Worm (Caenorhabditis elegans): Measurements from ENCODE around the gene ttr-16.
A peak's percentile ranks its signal among the peaks of the same experiment; 100 is the strongest.

The ttr-16 gene

ce11 chrIV:11051963-11052362, 12.0 kb downstream of the ttr-16 start:
- TF ChIP-seq nhr-12 (tag; optimal IDR thresholded peaks at IDR 0.05) (no peak), tbx-8 (GFP tag; optimal IDR thresholded peaks at IDR 0.05) (no peak), unc-120 (tag; optimal IDR thresholded peaks at IDR 0.05; ENCODE audit: poor library complexity, severe bottlenecking) (no peak), elt-3 (tag; optimal IDR thresholded peaks at IDR 0.05) (no peak), sem-2 (GFP tag; optimal IDR thresholded peaks at IDR 0.05) (no peak), M03D4.4 (tag; optimal IDR thresholded peaks at IDR 0.05) (no peak), nhr-76 (tag; optimal IDR thresholded peaks at IDR 0.05) (no peak), mab-5 (tag; optimal IDR thresholded peaks at IDR 0.05) (no peak), lin-32 (GFP tag; optimal IDR thresholded peaks at IDR 0.05) (no peak), unc-62 (GFP tag; optimal IDR thresholded peaks at IDR 0.05) (no peak), flh-1 (GFP tag; optimal IDR thresholded peaks at IDR 0.05) (no peak), pha-4 (tag; optimal IDR thresholded peaks at IDR 0.05) (no peak), unc-39 (tag; optimal IDR thresholded peaks at IDR 0.05) (no peak), cnd-1 (tag; optimal IDR thresholded peaks at IDR 0.05) (no peak), ceh-83 (GFP tag; optimal IDR thresholded peaks at IDR 0.05) (no peak), ztf-11 (tag; optimal IDR thresholded peaks at IDR 0.05) (no peak), drap-1 (GFP tag; optimal IDR thresholded peaks at IDR 0.05) (no peak)

ce11 chrIV:11049806-11050205, 14.1 kb downstream of the ttr-16 start, which contains the start of gene F36H1.3:
Gene F36H1.3, plus strand, starts transcription at chrIV:11050128.
- no peak for TF ChIP-seq mep-1 (tag; optimal IDR thresholded peaks at IDR 0.05)
- no peak for TF ChIP-seq elt-1 (tag; optimal IDR thresholded peaks at IDR 0.05; ENCODE audit: borderline replicate concordance, insufficient read depth)
- TF ChIP-seq unc-39 (tag; optimal IDR thresholded peaks at IDR 0.05), result no peak
- no peak for TF ChIP-seq nhr-237 (tag; optimal IDR thresholded peaks at IDR 0.05)

- TF ChIP-seq pha-4 (tag; optimal IDR thresholded peaks at IDR 0.05), result no peak
- peak; percentile 79 for TF ChIP-seq ces-1 (GFP tag; optimal IDR thresholded peaks at IDR 0.05)
- no peak for TF ChIP-seq unc-120 (tag; optimal IDR thresholded peaks at IDR 0.05; ENCODE audit: poor library complexity, severe bottlenecking)
- TF ChIP-seq flh-1 (GFP tag; optimal IDR thresholded peaks at IDR 0.05), result no peak
- TF ChIP-seq cnd-1 (tag; optimal IDR thresholded peaks at IDR 0.05), result peak; percentile 18
- TF ChIP-seq ztf-11 (tag; optimal IDR thresholded peaks at IDR 0.05), result no peak
- no peak for TF ChIP-seq M03D4.4 (tag; optimal IDR thresholded peaks at IDR 0.05)
- no peak for TF ChIP-seq bed-3 (GFP tag; optimal IDR thresholded peaks at IDR 0.05)
- no peak for TF ChIP-seq snpc-4 (tag; optimal IDR thresholded peaks at IDR 0.05)
- no peak for TF ChIP-seq tbx-8 (GFP tag; optimal IDR thresholded peaks at IDR 0.05)
- no peak for TF ChIP-seq lsy-2 (tag; optimal IDR thresholded peaks at IDR 0.05)
Measured at ce11 chrIV:11048871-11049270, 15.1 kb downstream of the ttr-16 start, which contains the start of gene F36H1.11. Gene F36H1.11, plus strand, starts transcription at chrIV:11049171.

ce11 chrIV:11044377-11044776, 19.6 kb downstream of the ttr-16 start:
- TF ChIP-seq unc-120 (tag; optimal IDR thresholded peaks at IDR 0.05; ENCODE audit: poor library complexity, severe bottlenecking), result no peak
- TF ChIP-seq ceh-83 (GFP tag; optimal IDR thresholded peaks at IDR 0.05), result no peak
- TF ChIP-seq lin-32 (GFP tag; optimal IDR thresholded peaks at IDR 0.05), result no peak
- TF ChIP-seq lsy-2 (tag; optimal IDR thresholded peaks at IDR 0.05), result no peak
- TF ChIP-seq pha-4 (tag; optimal IDR thresholded peaks at IDR 0.05), result no peak
- TF ChIP-seq unc-39 (tag; optimal IDR thresholded peaks at IDR 0.05), result no peak
- TF ChIP-seq nhr-12 (tag; optimal IDR thresholded peaks at IDR 0.05), result no peak

- peak; percentile 7 for TF ChIP-seq hlh-1 (tag; optimal IDR thresholded peaks at IDR 0.05)
- no peak for TF ChIP-seq drap-1 (GFP tag; optimal IDR thresholded peaks at IDR 0.05)
- TF ChIP-seq lin-13 (tag; optimal IDR thresholded peaks at IDR 0.05), result no peak
- peak; percentile 13 for TF ChIP-seq ces-1 (GFP tag; optimal IDR thresholded peaks at IDR 0.05)
- TF ChIP-seq ham-2 (GFP tag; optimal IDR thresholded peaks at IDR 0.05), result peak; percentile 20
- TF ChIP-seq ceh-43 (GFP tag; optimal IDR thresholded peaks at IDR 0.05), result no peak
Measured at ce11 chrIV:11038665-11039064, 25.3 kb downstream of the ttr-16 start.

ce11 chrIV:11038618-11038664, 25.5 kb downstream of the ttr-16 start, which contains the start of gene kdin-1:
Gene kdin-1, plus strand, starts transcription at chrIV:11038655.
- no peak for TF ChIP-seq tbx-8 (GFP tag; optimal IDR thresholded peaks at IDR 0.05)

- no peak for TF ChIP-seq unc-120 (tag; optimal IDR thresholded peaks at IDR 0.05; ENCODE audit: poor library complexity, severe bottlenecking)
- no peak for TF ChIP-seq mep-1 (tag; optimal IDR thresholded peaks at IDR 0.05)
Measured at ce11 chrIV:11038218-11038617, 25.7 kb downstream of the ttr-16 start.

Measured in whole organism, mixed stage, embryonic.